Worm (Caenorhabditis elegans): ENCODE measurements around the gene nhr-242.

- no peak for TF ChIP-seq ztf-23 (GFP tag; IDR thresholded peaks at IDR 0.05)
- TF ChIP-seq med-1 (GFP tag; optimal IDR thresholded peaks at IDR 0.05; ENCODE audit: insufficient read depth), result no peak
- TF ChIP-seq ztf-29 (GFP tag; IDR thresholded peaks at IDR 0.05), result no peak
These were observed 43.6 kb downstream of the nhr-242 start for ce11 chrIV:2537741-2538140.
